Worm (Caenorhabditis elegans): ENCODE results near the gene npp-27.

npp-27 gene

ce11 chrIV:7902221-7902904 lies 7.7 kb downstream of the npp-27 start, which contains the start of gene arp-11 (continued):
- TF ChIP-seq fkh-8 (tag; optimal IDR thresholded peaks at IDR 0.05) (peak; percentile 74), blmp-1 (tag; optimal IDR thresholded peaks at IDR 0.05) (peak; percentile 67), zip-4 (GFP tag; optimal IDR thresholded peaks at IDR 0.05) (no peak), mep-1 (tag; optimal IDR thresholded peaks at IDR 0.05) (peak; percentile 85), tlp-1 (tag; optimal IDR thresholded peaks at IDR 0.05) (no peak), pax-3 (tag; optimal IDR thresholded peaks at IDR 0.05) (no peak), mef-2 (tag; optimal IDR thresholded peaks at IDR 0.05) (peak; percentile 57), nhr-84 (tag; optimal IDR thresholded peaks at IDR 0.05) (no peak), elt-2 (tag; optimal IDR thresholded peaks at IDR 0.05) (peak; percentile 94), ceh-88 (GFP tag; IDR thresholded peaks at IDR 0.05) (no peak), nhr-20 (tag; optimal IDR thresholded peaks at IDR 0.05) (peak; percentile 79), nhr-12 (tag; optimal IDR thresholded peaks at IDR 0.05) (no peak), mab-9 (GFP tag; IDR thresholded peaks at IDR 0.05) (no peak), hpl-2 (GFP tag; optimal IDR thresholded peaks at IDR 0.05) (no peak), egl-27 (tag; optimal IDR thresholded peaks at IDR 0.05) (no peak), nhr-77 (tag; optimal IDR thresholded peaks at IDR 0.05) (peak; percentile 40), ces-1 (GFP tag; optimal IDR thresholded peaks at IDR 0.05) (no peak), lir-3 (tag; optimal IDR thresholded peaks at IDR 0.05; ENCODE audit: poor library complexity) (peak; percentile 35), zag-1 (tag; optimal IDR thresholded peaks at IDR 0.05) (no peak), nhr-11 (tag; optimal IDR thresholded peaks at IDR 0.05) (no peak), nhr-90 (tag; optimal IDR thresholded peaks at IDR 0.05; ENCODE audit: poor library complexity) (peak; percentile 75), unc-30 (tag; optimal IDR thresholded peaks at IDR 0.05) (no peak), unc-130 (tag; optimal IDR thresholded peaks at IDR 0.05) (peak; percentile 77), nhr-85 (tag) (peak; percentile 22), efl-1 (optimal IDR thresholded peaks at IDR 0.05) (peak; percentile 66 to 77), efl-1 (GFP tag; optimal IDR thresholded peaks at IDR 0.05 in 1 of 2) (peak; percentile 74 to 95), lin-35 (GFP tag; optimal IDR thresholded peaks at IDR 0.05) (peak; percentile 81 to 88), dpl-1 (GFP tag; optimal IDR thresholded peaks at IDR 0.05) (peak; percentile 72 to 78 (median 76)), lsy-2 (tag; optimal IDR thresholded peaks at IDR 0.05) (peak; percentile 97 to 99), isw-1 (GFP tag; IDR thresholded peaks at IDR 0.05) (peak; percentile 36), swsn-7 (tag; optimal IDR thresholded peaks at IDR 0.05) (peak; percentile 72), hlh-17 (GFP tag; optimal IDR thresholded peaks at IDR 0.05; ENCODE audit: borderline replicate concordance) (no peak), lin-39 (tag; optimal IDR thresholded peaks at IDR 0.05) (no peak)

ce11 chrIV:7898489-7898888 lies 11.6 kb downstream of the npp-27 start:
- TF ChIP-seq elt-2 (tag; optimal IDR thresholded peaks at IDR 0.05) = peak; percentile 60
- TF ChIP-seq lin-35 (GFP tag; optimal IDR thresholded peaks at IDR 0.05) = peak in 1 of 2 experiments; percentile 23
- TF ChIP-seq egl-27 (tag; optimal IDR thresholded peaks at IDR 0.05) = no peak

- peak; percentile 29 for TF ChIP-seq lin-14 (GFP tag; optimal IDR thresholded peaks at IDR 0.05)
- TF ChIP-seq nhr-84 (tag; optimal IDR thresholded peaks at IDR 0.05) = no peak
- TF ChIP-seq fos-1 (tag; optimal IDR thresholded peaks at IDR 0.05) = no peak
- no peak for TF ChIP-seq lin-13 (GFP tag; optimal IDR thresholded peaks at IDR 0.05)
- TF ChIP-seq Y116A8C.19 (tag; optimal IDR thresholded peaks at IDR 0.05; ENCODE audit: borderline replicate concordance) = no peak
- no peak for TF ChIP-seq unc-62 (GFP tag; optimal IDR thresholded peaks at IDR 0.05)
- TF ChIP-seq aly-2 (tag; optimal IDR thresholded peaks at IDR 0.05) = no peak
- no peak for TF ChIP-seq mdl-1 (tag; optimal IDR thresholded peaks at IDR 0.05)
- TF ChIP-seq efl-3 (GFP tag; optimal IDR thresholded peaks at IDR 0.05) = no peak
- no peak for TF ChIP-seq nhr-85 (tag)
- peak; percentile 48 for TF ChIP-seq fkh-10 (GFP tag; optimal IDR thresholded peaks at IDR 0.05)
- no peak for TF ChIP-seq hlh-4 (tag; optimal IDR thresholded peaks at IDR 0.05)
- TF ChIP-seq alr-1 (tag; optimal IDR thresholded peaks at IDR 0.05; ENCODE audit: borderline replicate concordance) = no peak
- TF ChIP-seq unc-130 (tag; optimal IDR thresholded peaks at IDR 0.05) = no peak
- no peak for TF ChIP-seq nhr-71 (tag; optimal IDR thresholded peaks at IDR 0.05)
- TF ChIP-seq nhr-11 (tag; optimal IDR thresholded peaks at IDR 0.05) = no peak
Measured at ce11 chrIV:7897953-7898352, 12.1 kb downstream of the npp-27 start.
